Fruit fly (Drosophila melanogaster) whole organism, adult: Measurements from ENCODE around the gene CG2278.

Experiments
- CG11617 ChIP-seq: fragments of 200-800 bp; sonication (Bioruptor generic); optimal IDR thresholded peaks from 2 replicates; lab custom pipeline; 2017; ENCODE audit warnings: mild to moderate bottlenecking, missing biosample characterization, missing genetic modification reagents, missing genetic modification characterization
- CG7045 ChIP-seq: fragments of 200-800 bp; sonication (Bioruptor generic); optimal IDR thresholded peaks from 2 replicates; lab custom pipeline; 2017; ENCODE audit warnings: missing biosample characterization, mild to moderate bottlenecking, missing genetic modification characterization
- CG7101 ChIP-seq: fragments of 200-800 bp; sonication (Bioruptor generic); optimal IDR thresholded peaks from 2 replicates; lab custom pipeline; 2018; ENCODE audit warnings: missing biosample characterization, mild to moderate bottlenecking, missing genetic modification characterization, moderate library complexity
- Crg-1 ChIP-seq: fragments of 200-800 bp; sonication (Bioruptor generic); optimal IDR thresholded peaks from 2 replicates; lab custom pipeline; 2016; ENCODE audit warnings: missing biosample characterization, missing genetic modification characterization
- Hr96 ChIP-seq: fragments of 200-800 bp; sonication (Bioruptor generic); optimal IDR thresholded peaks from 2 replicates; lab custom pipeline; 2016; ENCODE audit warnings: missing biosample characterization, missing genetic modification characterization
- Mnt ChIP-seq: fragments of 200-800 bp; sonication (Bioruptor generic); optimal IDR thresholded peaks from 2 replicates; lab custom pipeline; 2016; ENCODE audit warnings: missing biosample characterization, mild to moderate bottlenecking, missing genetic modification characterization
- bab1 ChIP-seq: fragments of 200-800 bp; sonication (Bioruptor generic); optimal IDR thresholded peaks from 3 replicates; lab custom pipeline; 2019; ENCODE audit warnings: missing biosample characterization, mild to moderate bottlenecking, missing genetic modification characterization, moderate library complexity
- ovo ChIP-seq: fragments of 200-800 bp; sonication (Bioruptor generic); optimal IDR thresholded peaks from 2 replicates; lab custom pipeline; 2016; ENCODE audit warnings: missing biosample characterization, missing genetic modification characterization
- tj ChIP-seq: fragments of 200-800 bp; sonication (Bioruptor generic); optimal IDR thresholded peaks from 3 replicates; lab custom pipeline; 2017; ENCODE audit warnings: missing biosample characterization, mild to moderate bottlenecking, missing genetic modification characterization, moderate library complexity

- TF ChIP-seq CG11617 (GFP tag; lab: Kevin White, UChicago) (no peak), Crg-1 (GFP tag; lab: Kevin White, UChicago) (no peak), tj (no peak), Mnt (GFP tag; lab: Kevin White, UChicago) (no peak), CG7101 (tag; lab: Kevin White, UChicago) (no peak), Hr96 (GFP tag; lab: Kevin White, UChicago) (no peak), ovo (GFP tag; lab: Kevin White, UChicago) (no peak), CG7045 (GFP tag; lab: Kevin White, UChicago) (no peak), bab1 (no peak)
These were observed 22.4 kb downstream of the CG2278 start, which contains the start of gene CG15336 for dm6 chrX:8147649-8148048.
